Fruit fly (Drosophila melanogaster) whole organism, prepupa: ENCODE measurements around the gene CG5342.
A peak's percentile ranks its signal among the peaks of the same experiment; 100 is the strongest.

Experiments
- Blimp-1 ChIP-seq: fragments of 200-800 bp; sonication (Bioruptor generic); optimal IDR thresholded peaks from 3 replicates; lab custom pipeline; 2017; ENCODE audit warnings: missing biosample characterization, missing genetic modification characterization, mild to moderate bottlenecking, moderate library complexity, missing genetic modification reagents
- CG11294 ChIP-seq: fragments of 200-800 bp; sonication (Bioruptor generic); IDR thresholded peaks from 2 replicates; pipeline ENCODE4 v1.3.6; 2022; ENCODE audit warnings: missing biosample characterization, missing genetic modification characterization
- CG11762 ChIP-seq: fragments of 200-800 bp; sonication (Bioruptor generic); optimal IDR thresholded peaks from 3 replicates; lab custom pipeline; 2016; ENCODE audit warnings: missing biosample characterization, missing genetic modification characterization; ENCODE audit not compliant: insufficient read depth
- CG15336 ChIP-seq: fragments of 200-800 bp; sonication (Bioruptor generic); IDR thresholded peaks from 2 replicates; pipeline ENCODE4 v1.3.6; 2022; ENCODE audit warnings: missing biosample characterization, missing genetic modification characterization
- CG1621 ChIP-seq: fragments of 200-800 bp; sonication (Bioruptor generic); optimal IDR thresholded peaks from 3 replicates; lab custom pipeline; 2018; ENCODE audit warnings: missing biosample characterization, mild to moderate bottlenecking, missing genetic modification characterization
- CG16779 ChIP-seq: fragments of 200-800 bp; sonication (Bioruptor generic); optimal IDR thresholded peaks from 3 replicates; lab custom pipeline; 2017; ENCODE audit warnings: missing biosample characterization, mild to moderate bottlenecking, missing genetic modification characterization
- CG3032 ChIP-seq: fragments of 200-800 bp; optimal IDR thresholded peaks from 2 replicates; lab custom pipeline; 2019; ENCODE audit warnings: missing biosample characterization, mild to moderate bottlenecking, missing genetic modification characterization, moderate library complexity
- CG32006 ChIP-seq: fragments of 200-800 bp; sonication (Bioruptor generic); optimal IDR thresholded peaks from 3 replicates; lab custom pipeline; 2017; ENCODE audit warnings: missing biosample characterization, mild to moderate bottlenecking, missing genetic modification characterization
- CG3919 ChIP-seq: fragments of 200-800 bp; sonication (Bioruptor generic); optimal IDR thresholded peaks from 3 replicates; lab custom pipeline; 2016; ENCODE audit warnings: missing biosample characterization, missing genetic modification characterization
- CG6163 ChIP-seq: fragments of 200-800 bp; sonication (Bioruptor generic); IDR thresholded peaks from 3 replicates; pipeline ENCODE4 v1.3.6; 2022; ENCODE audit warnings: missing biosample characterization, missing genetic modification characterization
- CG6276 ChIP-seq: fragments of 200-800 bp; sonication (Bioruptor generic); optimal IDR thresholded peaks from 2 replicates; lab custom pipeline; 2017; ENCODE audit warnings: missing biosample characterization, mild to moderate bottlenecking, missing genetic modification characterization
- CG6792 ChIP-seq: fragments of 200-800 bp; sonication (Bioruptor generic); optimal IDR thresholded peaks from 3 replicates; lab custom pipeline; 2016; ENCODE audit warnings: missing biosample characterization, missing genetic modification characterization
- CG6808 ChIP-seq: fragments of 200-800 bp; sonication (Bioruptor generic); optimal IDR thresholded peaks from 3 replicates; lab custom pipeline; 2017; ENCODE audit warnings: missing biosample characterization, missing genetic modification characterization, mild to moderate bottlenecking, moderate library complexity, missing genetic modification reagents
- CG6854 ChIP-seq: fragments of 200-800 bp; sonication (Bioruptor generic); optimal IDR thresholded peaks from 2 replicates; lab custom pipeline; 2017; ENCODE audit warnings: missing biosample characterization, mild to moderate bottlenecking, missing genetic modification characterization
- CG7368 ChIP-seq: fragments of 200-800 bp; sonication (Bioruptor generic); optimal IDR thresholded peaks from 3 replicates; lab custom pipeline; 2016; ENCODE audit warnings: missing biosample characterization, missing genetic modification characterization
- CG8119 ChIP-seq: fragments of 200-800 bp; sonication (Bioruptor generic); IDR thresholded peaks from 3 replicates; pipeline ENCODE4 v1.3.6; 2022; ENCODE audit warnings: missing biosample characterization, missing genetic modification characterization
- CG8632 ChIP-seq: fragments of 200-800 bp; sonication (Bioruptor generic); optimal IDR thresholded peaks from 3 replicates; lab custom pipeline; 2016; ENCODE audit warnings: missing biosample characterization, missing genetic modification characterization
- CG9139 ChIP-seq: fragments of 200-800 bp; sonication (Bioruptor generic); optimal IDR thresholded peaks from 3 replicates; lab custom pipeline; 2017; ENCODE audit warnings: missing biosample characterization, mild to moderate bottlenecking, missing genetic modification characterization
- Eip75B ChIP-seq: fragments of 200-800 bp; sonication (Bioruptor generic); optimal IDR thresholded peaks from 3 replicates; lab custom pipeline; 2016; ENCODE audit warnings: missing biosample characterization, missing genetic modification characterization
- Eip78C ChIP-seq: fragments of 200-800 bp; sonication (Bioruptor generic); peaks from one replicate; lab custom pipeline; 2016; ENCODE audit warnings: missing biosample characterization, missing genetic modification characterization
- Ets96B ChIP-seq: fragments of 200-800 bp; optimal IDR thresholded peaks from 2 replicates; lab custom pipeline; 2019; ENCODE audit warnings: missing biosample characterization, mild to moderate bottlenecking, missing genetic modification characterization, moderate library complexity
- Gug ChIP-seq: fragments of 200-800 bp; sonication (Bioruptor generic); IDR thresholded peaks from 2 replicates; pipeline ENCODE4 v1.3.6; 2022; ENCODE audit warnings: missing biosample characterization, missing genetic modification characterization
- Hr38 ChIP-seq: sonication (Bioruptor generic); optimal IDR thresholded peaks from 2 replicates; lab custom pipeline; 2016; ENCODE audit warnings: missing biosample characterization, missing genetic modification characterization
- Hr4 ChIP-seq: fragments of 200-800 bp; sonication (Bioruptor generic); optimal IDR thresholded peaks from 3 replicates; lab custom pipeline; 2016; ENCODE audit warnings: missing biosample characterization, missing genetic modification characterization
- Lpt ChIP-seq: fragments of 200-800 bp; sonication (Bioruptor generic); optimal IDR thresholded peaks from 3 replicates; lab custom pipeline; 2016; ENCODE audit warnings: missing biosample characterization, missing genetic modification characterization
- Met ChIP-seq: fragments of 200-800 bp; sonication (Bioruptor generic); optimal IDR thresholded peaks from 3 replicates; lab custom pipeline; 2016; ENCODE audit warnings: missing biosample characterization, missing genetic modification characterization
- OdsH ChIP-seq: fragments of 200-800 bp; sonication (Bioruptor generic); optimal IDR thresholded peaks from 3 replicates; lab custom pipeline; 2016; ENCODE audit warnings: missing biosample characterization, missing genetic modification characterization
- Sox102F ChIP-seq: fragments of 200-800 bp; sonication (Bioruptor generic); optimal IDR thresholded peaks from 2 replicates; lab custom pipeline; 2016; ENCODE audit warnings: missing biosample characterization, mild to moderate bottlenecking, missing genetic modification characterization
- Sox14 ChIP-seq: fragments of 200-800 bp; sonication (Bioruptor generic); optimal IDR thresholded peaks from 3 replicates; lab custom pipeline; 2016; ENCODE audit warnings: missing biosample characterization, missing genetic modification characterization
- Sox15 ChIP-seq: fragments of 200-800 bp; sonication (Bioruptor generic); optimal IDR thresholded peaks from 3 replicates; lab custom pipeline; 2016; ENCODE audit warnings: missing biosample characterization, missing genetic modification characterization
- acj6 ChIP-seq: fragments of 200-800 bp; sonication (Bioruptor generic); optimal IDR thresholded peaks from 3 replicates; lab custom pipeline; 2016; ENCODE audit warnings: missing biosample characterization, missing genetic modification characterization
- cyc ChIP-seq: fragments of 200-800 bp; sonication (Bioruptor generic); optimal IDR thresholded peaks from 3 replicates; lab custom pipeline; 2016; ENCODE audit warnings: missing biosample characterization, missing genetic modification characterization
- dsx ChIP-seq: fragments of 200-800 bp; optimal IDR thresholded peaks from 3 replicates; lab custom pipeline; 2019; ENCODE audit warnings: missing biosample characterization, mild to moderate bottlenecking, missing genetic modification characterization, moderate library complexity; ENCODE audit not compliant: poor library complexity, severe bottlenecking
- eg ChIP-seq: fragments of 200-800 bp; sonication (Bioruptor generic); IDR thresholded peaks from 3 replicates; pipeline ENCODE4 v1.3.6; 2022; ENCODE audit warnings: missing biosample characterization, missing genetic modification characterization
- esn ChIP-seq: fragments of 200-800 bp; sonication (Bioruptor generic); optimal IDR thresholded peaks from 2 replicates; lab custom pipeline; 2016; ENCODE audit warnings: missing biosample characterization, mild to moderate bottlenecking, missing genetic modification characterization, moderate library complexity
- fd85E ChIP-seq: fragments of 200-800 bp; sonication (Bioruptor generic); optimal IDR thresholded peaks from 3 replicates; lab custom pipeline; 2016; ENCODE audit warnings: missing biosample characterization, missing genetic modification characterization
- lz ChIP-seq: fragments of 200-800 bp; sonication (Bioruptor generic); optimal IDR thresholded peaks from 3 replicates; lab custom pipeline; 2016; ENCODE audit warnings: missing biosample characterization, missing genetic modification characterization
- pdm3 ChIP-seq: fragments of 200-800 bp; sonication (Bioruptor generic); optimal IDR thresholded peaks from 3 replicates; lab custom pipeline; 2016; ENCODE audit warnings: missing biosample characterization, missing genetic modification characterization
- spab ChIP-seq: fragments of 200-800 bp; sonication (Bioruptor generic); optimal IDR thresholded peaks from 2 replicates; lab custom pipeline; 2017; ENCODE audit warnings: missing biosample characterization, mild to moderate bottlenecking, missing genetic modification characterization, missing genetic modification reagents
- ss ChIP-seq, 2 experiments: fragments of 200-800 bp; sonication (Bioruptor generic); optimal IDR thresholded peaks; 2 replicates in 1 of 2; 3 replicates in 1 of 2; lab custom pipeline; 2017 to 2018; ENCODE audit warnings: mild to moderate bottlenecking in 2 of 2, missing biosample characterization in 2 of 2, missing genetic modification characterization in 2 of 2, moderate library complexity in 1 of 2
- svp ChIP-seq: fragments of 200-800 bp; sonication (Bioruptor generic); peaks from one replicate; lab custom pipeline; 2016; ENCODE audit warnings: missing biosample characterization, missing genetic modification characterization
- topi ChIP-seq: fragments of 200-800 bp; sonication (Bioruptor generic); optimal IDR thresholded peaks from 3 replicates; lab custom pipeline; 2016; ENCODE audit warnings: missing biosample characterization, missing genetic modification characterization
- vri ChIP-seq: fragments of 200-800 bp; sonication (Bioruptor generic); optimal IDR thresholded peaks from 3 replicates; lab custom pipeline; 2016; ENCODE audit warnings: missing biosample characterization, mild to moderate bottlenecking, missing genetic modification characterization

The CG5342 gene

dm6 chr3R:11614507-11614906, 35.9 kb downstream of the CG5342 start (continued):
- peak; percentile 25 for TF ChIP-seq Hr4 (GFP tag; lab: Kevin White, UChicago)
- peak; percentile 82 for TF ChIP-seq Eip78C
- no peak; the same call in 1 of the 2 replicates for TF ChIP-seq CG11294 (GFP tag; lab: Robert Waterston, UW)
- peak; percentile 37 for TF ChIP-seq cyc
- TF ChIP-seq Ets96B, result peak; percentile 52
- peak; percentile 5 for TF ChIP-seq Sox15 (GFP tag; lab: Kevin White, UChicago)
- peak; percentile 23 for TF ChIP-seq acj6 (GFP tag; lab: Kevin White, UChicago)
- TF ChIP-seq fd85E, result peak; percentile 42
- TF ChIP-seq Blimp-1 (GFP tag; lab: Kevin White, UChicago), result peak; percentile 5
- peak; percentile 62 for TF ChIP-seq esn (GFP tag; lab: Kevin White, UChicago)
- 0 out of 3 replicates have a peak, but pooled peaks have one; percentile 43 for TF ChIP-seq CG6163 (GFP tag; lab: Robert Waterston, UW)
- peak; percentile 28 for TF ChIP-seq CG3032 (tag; lab: Kevin White, UChicago)
- peak; percentile 49 for TF ChIP-seq OdsH (GFP tag; lab: Kevin White, UChicago)
- peak; percentile 62 for TF ChIP-seq Sox102F
- peak; percentile 6 to 55 for TF ChIP-seq ss (GFP tag; optimal IDR thresholded peaks at IDR 0.05; lab: Kevin White, UChicago)
- peak; percentile 37 for TF ChIP-seq pdm3
- 0 out of 3 replicates have a peak, but pooled peaks have one; percentile 44 for TF ChIP-seq eg
- peak; percentile 42 for TF ChIP-seq CG7368 (GFP tag; lab: Kevin White, UChicago)
- peak; percentile 56 for TF ChIP-seq CG32006 (GFP tag; lab: Kevin White, UChicago)
- TF ChIP-seq CG16779, result no peak
- peak; percentile 86 for TF ChIP-seq svp (GFP tag; lab: Kevin White, UChicago)
- peak; percentile 8 for TF ChIP-seq CG8632 (GFP tag; lab: Kevin White, UChicago)
- no peak for TF ChIP-seq Lpt (GFP tag; lab: Kevin White, UChicago)
- peak; percentile 44 for TF ChIP-seq CG3919 (GFP tag; lab: Kevin White, UChicago)
- peak; percentile 30 for TF ChIP-seq CG6792
- TF ChIP-seq CG9139 (GFP tag; lab: Kevin White, UChicago), result no peak

- TF ChIP-seq CG6163 (GFP tag; lab: Robert Waterston, UW) (no peak), CG6808 (GFP tag; lab: Kevin White, UChicago) (peak; percentile 3), svp (GFP tag; lab: Kevin White, UChicago) (peak; percentile 67), dsx (GFP tag; lab: Kevin White, UChicago) (peak; percentile 29), ss (GFP tag; optimal IDR thresholded peaks at IDR 0.05; lab: Kevin White, UChicago) (peak in 1 of 2 experiments; percentile 57), CG1621 (tag; lab: Kevin White, UChicago) (peak; percentile 43), Eip78C (peak; percentile 66), Blimp-1 (GFP tag; lab: Kevin White, UChicago) (no peak), CG6854 (peak; percentile 1), CG7368 (GFP tag; lab: Kevin White, UChicago) (no peak), Sox14 (GFP tag; lab: Kevin White, UChicago) (peak; percentile 76)
Observed at dm6 chr3R:11615415-11616104, 36.9 kb downstream of the CG5342 start.

dm6 chr3R:11616219-11616618, 37.6 kb downstream of the CG5342 start:
- peak; percentile 11 for TF ChIP-seq CG8632 (GFP tag; lab: Kevin White, UChicago)
- TF ChIP-seq vri (GFP tag; lab: Kevin White, UChicago), result no peak
- TF ChIP-seq Met, result no peak
- no peak for TF ChIP-seq Hr38
- TF ChIP-seq Gug (GFP tag; lab: Robert Waterston, UW), result no peak
- no peak for TF ChIP-seq CG6854
- no peak for TF ChIP-seq cyc
- peak; percentile 15 for TF ChIP-seq spab
- TF ChIP-seq CG6276 (GFP tag; lab: Kevin White, UChicago), result peak; percentile 67
- TF ChIP-seq CG7368 (GFP tag; lab: Kevin White, UChicago), result no peak
- peak; percentile 68 for TF ChIP-seq CG6808 (GFP tag; lab: Kevin White, UChicago)
- TF ChIP-seq CG6163 (GFP tag; lab: Robert Waterston, UW), result no peak
- no peak for TF ChIP-seq Eip75B (GFP tag; lab: Kevin White, UChicago)
- peak; percentile 0 for TF ChIP-seq CG16779
- peak; percentile 84 for TF ChIP-seq Eip78C
- TF ChIP-seq CG8119 (GFP tag; lab: Robert Waterston, UW), result peak; percentile 63
- TF ChIP-seq OdsH (GFP tag; lab: Kevin White, UChicago), result peak; percentile 31
- TF ChIP-seq Blimp-1 (GFP tag; lab: Kevin White, UChicago), result no peak
- peak; percentile 71 for TF ChIP-seq CG32006 (GFP tag; lab: Kevin White, UChicago)
- TF ChIP-seq CG9139 (GFP tag; lab: Kevin White, UChicago), result no peak
- TF ChIP-seq CG11762 (GFP tag; lab: Kevin White, UChicago), result peak; percentile 34
- TF ChIP-seq Ets96B, result peak; percentile 46
- TF ChIP-seq Hr4 (GFP tag; lab: Kevin White, UChicago), result peak; percentile 52
- TF ChIP-seq svp (GFP tag; lab: Kevin White, UChicago), result no peak
- TF ChIP-seq lz (GFP tag; lab: Kevin White, UChicago), result peak; percentile 11
- peak; percentile 4 for TF ChIP-seq topi (GFP tag; lab: Kevin White, UChicago)
- TF ChIP-seq CG15336 (GFP tag; lab: Robert Waterston, UW), result peak; percentile 55
- TF ChIP-seq Sox15 (GFP tag; lab: Kevin White, UChicago), result no peak
- TF ChIP-seq CG3032 (tag; lab: Kevin White, UChicago), result peak; percentile 43
- peak; percentile 46 for TF ChIP-seq acj6 (GFP tag; lab: Kevin White, UChicago)
- TF ChIP-seq fd85E, result no peak
